Fruit fly (Drosophila melanogaster) whole organism, wandering third instar larva: ENCODE data around the gene CG15382.

ENCODE experiments used
- CG32264 ChIP-seq: fragments of 200-800 bp; sonication (Bioruptor generic); optimal IDR thresholded peaks from 2 replicates; lab custom pipeline; 2016; ENCODE audit warnings: missing biosample characterization, missing genetic modification characterization
- CrebA ChIP-seq: fragments of 200-800 bp; sonication (Bioruptor generic); optimal IDR thresholded peaks from 2 replicates; lab custom pipeline; 2016; ENCODE audit warnings: missing biosample characterization, mild to moderate bottlenecking, missing genetic modification characterization, borderline replicate concordance
- GATAd ChIP-seq: sonication (Bioruptor generic); optimal IDR thresholded peaks from 2 replicates; lab custom pipeline; 2016; ENCODE audit warnings: missing biosample characterization, missing genetic modification characterization
- HLH106 ChIP-seq: fragments of 200-800 bp; optimal IDR thresholded peaks from 3 replicates; lab custom pipeline; 2019; ENCODE audit warnings: missing biosample characterization, mild to moderate bottlenecking, missing genetic modification characterization, moderate library complexity
- Vsx2 ChIP-seq: fragments of 200-300, 225-300 bp; sonication (Bioruptor generic); optimal IDR thresholded peaks from 2 replicates; lab custom pipeline; 2018; ENCODE audit warnings: missing biosample characterization, missing genetic modification characterization; ENCODE audit not compliant: partially characterized antibody
- brk ChIP-seq: fragments of 200-800 bp; sonication (Bioruptor generic); optimal IDR thresholded peaks from 2 replicates; lab custom pipeline; 2016; ENCODE audit warnings: missing biosample characterization, mild to moderate bottlenecking, missing genetic modification characterization
- psq ChIP-seq: fragments of 200-800 bp; sonication (Bioruptor generic); optimal IDR thresholded peaks from 3 replicates; lab custom pipeline; 2017; ENCODE audit warnings: missing biosample characterization, mild to moderate bottlenecking, missing genetic modification characterization, moderate library complexity

- TF ChIP-seq psq (no peak), GATAd (GFP tag; lab: Kevin White, UChicago) (no peak), HLH106 (tag; lab: Kevin White, UChicago) (no peak), CrebA (no peak), CG32264 (no peak), Vsx2 (no peak), brk (GFP tag; lab: Kevin White, UChicago) (no peak)
Measured at dm6 chr2L:2180665-2181064, 25.1 kb downstream of the CG15382 start.
